Worm (Caenorhabditis elegans) whole organism, late embryonic: Measurements from ENCODE around the gene F29C4.4.

Experiments
- Y22D7AL.16 ChIP-seq: sonication (generic microtip); optimal IDR thresholded peaks from 2 replicates; lab custom pipeline; 2016; ENCODE audit warnings: missing genetic modification characterization, missing compliant biosample characterization
- dve-1 ChIP-seq: sonication (generic microtip); optimal IDR thresholded peaks from 2 replicates; lab custom pipeline; 2017; ENCODE audit warnings: antibody characterized with exemption, mild to moderate bottlenecking, missing genetic modification characterization, missing compliant biosample characterization
- lin-11 ChIP-seq: fragments of 200-800 bp; sonication (Bioruptor generic); optimal IDR thresholded peaks from 2 replicates; lab custom pipeline; 2018; ENCODE audit warnings: mild to moderate bottlenecking, missing genetic modification characterization, missing compliant biosample characterization
- unc-86 ChIP-seq: sonication (generic microtip); optimal IDR thresholded peaks from 2 replicates; lab custom pipeline; 2016; ENCODE audit warnings: missing genetic modification characterization, missing compliant biosample characterization

ce11 chrIV:157809-158208, 46.3 kb downstream of the F29C4.4 start, which contains the start of gene gegf-1:
- no peak for TF ChIP-seq dve-1 (tag; lab: Kevin White, UChicago)
- no peak for TF ChIP-seq Y22D7AL.16 (tag; lab: Kevin White, UChicago)
- TF ChIP-seq unc-86 (tag; lab: Kevin White, UChicago): no peak
- TF ChIP-seq lin-11: no peak
